Fruit fly (Drosophila melanogaster) whole organism, wandering third instar larva: ENCODE measurements around the gene CG7675.
A peak's percentile ranks its signal among the peaks of the same experiment; 100 is the strongest.

Experiments
- CG32264 ChIP-seq: fragments of 200-800 bp; sonication (Bioruptor generic); optimal IDR thresholded peaks from 2 replicates; lab custom pipeline; 2016; ENCODE audit warnings: missing biosample characterization, missing genetic modification characterization
- CG9705 ChIP-seq: fragments of 200-800 bp; sonication (Bioruptor generic); optimal IDR thresholded peaks from 2 replicates; lab custom pipeline; 2018; ENCODE audit warnings: missing biosample characterization, mild to moderate bottlenecking, missing genetic modification characterization
- Dfd ChIP-seq: fragments of >200 bp; optimal IDR thresholded peaks from 2 replicates; lab custom pipeline; 2017; ENCODE audit warnings: missing biosample characterization, missing genetic modification characterization
- GATAd ChIP-seq: sonication (Bioruptor generic); optimal IDR thresholded peaks from 2 replicates; lab custom pipeline; 2016; ENCODE audit warnings: missing biosample characterization, missing genetic modification characterization
- HLH106 ChIP-seq: fragments of 200-800 bp; optimal IDR thresholded peaks from 3 replicates; lab custom pipeline; 2019; ENCODE audit warnings: missing biosample characterization, mild to moderate bottlenecking, missing genetic modification characterization, moderate library complexity
- Hnf4 ChIP-seq: fragments of 200-800 bp; sonication (Bioruptor generic); optimal IDR thresholded peaks from 2 replicates; lab custom pipeline; 2016; ENCODE audit warnings: missing biosample characterization, mild to moderate bottlenecking, missing genetic modification characterization
- Hr78 ChIP-seq: fragments of >200 bp; optimal IDR thresholded peaks from 2 replicates; lab custom pipeline; 2017; ENCODE audit warnings: missing biosample characterization, missing genetic modification characterization
- Hr83 ChIP-seq: fragments of 200-300 bp; sonication (Bioruptor generic); optimal IDR thresholded peaks from 2 replicates; lab custom pipeline; 2016; ENCODE audit warnings: missing biosample characterization, mild to moderate bottlenecking, missing genetic modification characterization, moderate library complexity; ENCODE audit not compliant: poor library complexity, severe bottlenecking
- Jra ChIP-seq: sonication (Bioruptor generic); optimal IDR thresholded peaks from 2 replicates; lab custom pipeline; 2016; ENCODE audit warnings: missing biosample characterization, missing genetic modification characterization
- Mio ChIP-seq: sonication (Bioruptor generic); optimal IDR thresholded peaks from 2 replicates; lab custom pipeline; 2016; ENCODE audit warnings: missing biosample characterization, missing genetic modification characterization
- Myc ChIP-seq: fragments of >200 bp; optimal IDR thresholded peaks from 2 replicates; lab custom pipeline; 2017
- N ChIP-seq: fragments of >200 bp; optimal IDR thresholded peaks from 2 replicates; lab custom pipeline; 2018; ENCODE audit warnings: missing biosample characterization, missing external identifiers, missing genetic modification characterization
- OdsH ChIP-seq: fragments of 200-800 bp; sonication (Bioruptor generic); optimal IDR thresholded peaks from 2 replicates; lab custom pipeline; 2016; ENCODE audit warnings: missing biosample characterization, mild to moderate bottlenecking, missing genetic modification characterization
- br ChIP-seq: fragments of 200-800 bp; sonication (Bioruptor generic); optimal IDR thresholded peaks from 2 replicates; lab custom pipeline; 2016; ENCODE audit warnings: missing biosample characterization, missing genetic modification characterization
- brk ChIP-seq: fragments of 200-800 bp; sonication (Bioruptor generic); optimal IDR thresholded peaks from 2 replicates; lab custom pipeline; 2016; ENCODE audit warnings: missing biosample characterization, mild to moderate bottlenecking, missing genetic modification characterization
- dl ChIP-seq, 2 experiments: fragments of 175-275, 200-275 bp in 1 of 2; fragments of 200-275 bp in 1 of 2; sonication (Bioruptor generic); optimal IDR thresholded peaks; lab custom pipeline; 2018; ENCODE audit warnings: mild to moderate bottlenecking in 2 of 2, missing biosample characterization in 2 of 2, missing genetic modification characterization in 2 of 2, moderate library complexity in 2 of 2; ENCODE audit not compliant: partially characterized antibody in 2 of 2, insufficient read depth in 1 of 2
- dmrt93B ChIP-seq: fragments of 200-800 bp; sonication (Bioruptor generic); optimal IDR thresholded peaks from 2 replicates; lab custom pipeline; 2018; ENCODE audit warnings: missing biosample characterization, mild to moderate bottlenecking, missing genetic modification characterization
- dsf ChIP-seq: sonication (Bioruptor generic); optimal IDR thresholded peaks from 2 replicates; lab custom pipeline; 2016; ENCODE audit warnings: missing biosample characterization, missing genetic modification characterization, borderline replicate concordance
- ey ChIP-seq: fragments of 200-800 bp; sonication (Bioruptor generic); optimal IDR thresholded peaks from 2 replicates; lab custom pipeline; 2016; ENCODE audit warnings: missing biosample characterization, missing genetic modification characterization
- foxo ChIP-seq, 2 experiments: fragments of 200-800 bp; sonication (Bioruptor generic); optimal IDR thresholded peaks; 2 replicates in 1 of 2; 3 replicates in 1 of 2; lab custom pipeline; 2016 to 2017; ENCODE audit warnings: missing biosample characterization in 2 of 2, missing genetic modification characterization in 2 of 2
- fru ChIP-seq: fragments of 200-800 bp; sonication (Bioruptor generic); optimal IDR thresholded peaks from 3 replicates; lab custom pipeline; 2016; ENCODE audit warnings: missing biosample characterization, mild to moderate bottlenecking, missing genetic modification characterization
- h ChIP-seq: fragments of 200-800 bp; sonication (Bioruptor generic); optimal IDR thresholded peaks from 3 replicates; lab custom pipeline; 2016; ENCODE audit warnings: missing biosample characterization, mild to moderate bottlenecking, missing genetic modification characterization
- jim ChIP-seq: fragments of 175-275, 200-325 bp; sonication (Bioruptor generic); optimal IDR thresholded peaks from 2 replicates; lab custom pipeline; 2016; ENCODE audit warnings: missing biosample characterization, mild to moderate bottlenecking, missing genetic modification characterization
- lola ChIP-seq: fragments of >200 bp; optimal IDR thresholded peaks from 2 replicates; lab custom pipeline; 2017; ENCODE audit warnings: missing biosample characterization, missing genetic modification characterization
- pan ChIP-seq: fragments of >200 bp; optimal IDR thresholded peaks from 2 replicates; lab custom pipeline; 2017
- psq ChIP-seq: fragments of 200-800 bp; sonication (Bioruptor generic); optimal IDR thresholded peaks from 3 replicates; lab custom pipeline; 2017; ENCODE audit warnings: missing biosample characterization, mild to moderate bottlenecking, missing genetic modification characterization, moderate library complexity
- rgr ChIP-seq: fragments of 200-800 bp; sonication (Bioruptor generic); optimal IDR thresholded peaks from 3 replicates; lab custom pipeline; 2016; ENCODE audit warnings: missing biosample characterization, mild to moderate bottlenecking, missing genetic modification characterization
- sv ChIP-seq: fragments of 200-800 bp; sonication (Bioruptor generic); optimal IDR thresholded peaks from 3 replicates; lab custom pipeline; 2016; ENCODE audit warnings: missing biosample characterization, missing genetic modification characterization
- tai ChIP-seq: sonication (Bioruptor generic); optimal IDR thresholded peaks from 2 replicates; lab custom pipeline; 2016; ENCODE audit warnings: missing biosample characterization, missing genetic modification characterization
- usp ChIP-seq: fragments of >200 bp; optimal IDR thresholded peaks from 2 replicates; lab custom pipeline; 2017; ENCODE audit warnings: missing biosample characterization, missing genetic modification characterization
- woc ChIP-seq: sonication (Bioruptor generic); optimal IDR thresholded peaks from 2 replicates; lab custom pipeline; 2016; ENCODE audit warnings: missing biosample characterization, mild to moderate bottlenecking, missing genetic modification characterization

The CG7675 gene

DNA sequence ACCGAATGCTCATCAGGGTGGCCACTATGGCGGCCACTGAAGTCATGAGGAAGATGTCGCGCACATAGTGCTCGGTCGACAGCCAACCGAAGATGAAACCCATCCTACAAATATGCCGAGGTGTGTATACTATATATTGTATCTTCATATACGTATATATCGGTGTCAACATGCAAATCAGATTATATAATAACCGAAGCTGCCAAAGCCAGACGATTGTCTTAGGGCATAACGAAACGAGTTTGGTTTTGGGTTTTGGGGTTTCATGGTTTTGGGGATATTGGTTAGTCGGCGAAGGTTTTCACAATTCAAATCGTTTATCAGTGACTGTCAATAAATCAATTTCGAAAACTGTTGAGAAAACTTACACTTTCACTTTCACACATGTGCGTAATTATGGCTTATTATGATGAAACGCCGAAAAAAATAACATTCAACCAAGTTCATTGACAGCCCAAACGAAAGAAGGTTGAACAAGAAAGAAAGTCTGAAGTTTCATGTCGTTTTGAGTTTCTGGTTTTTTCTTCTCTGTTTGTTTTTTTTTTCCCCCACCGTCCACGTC is 646 bp downstream of the CG7675 start:
- TF ChIP-seq Myc (lab: Kevin White, UChicago), result no peak
- no peak for TF ChIP-seq sv (GFP tag; lab: Kevin White, UChicago)
- TF ChIP-seq dmrt93B (GFP tag; lab: Kevin White, UChicago), result no peak
- no peak for TF ChIP-seq pan (lab: Kevin White, UChicago)
- TF ChIP-seq Hr78 (GFP tag; lab: Kevin White, UChicago), result no peak
- no peak for TF ChIP-seq lola (GFP tag; lab: Kevin White, UChicago)
- no peak for TF ChIP-seq jim
- TF ChIP-seq rgr, result no peak
- TF ChIP-seq woc (GFP tag; lab: Kevin White, UChicago), result no peak
- TF ChIP-seq br (GFP tag; lab: Kevin White, UChicago), result no peak
- TF ChIP-seq GATAd, result no peak
- no peak for TF ChIP-seq usp (GFP tag; lab: Kevin White, UChicago)
- TF ChIP-seq fru (GFP tag; lab: Kevin White, UChicago), result no peak
- no peak for TF ChIP-seq Dfd (GFP tag; lab: Kevin White, UChicago)
- TF ChIP-seq h (GFP tag; lab: Kevin White, UChicago), result no peak
- TF ChIP-seq N (GFP tag; lab: Kevin White, UChicago), result no peak
- no peak for TF ChIP-seq brk (GFP tag; lab: Kevin White, UChicago)
- no peak for TF ChIP-seq Mio
- no peak for TF ChIP-seq OdsH (GFP tag; lab: Kevin White, UChicago)

DNA sequence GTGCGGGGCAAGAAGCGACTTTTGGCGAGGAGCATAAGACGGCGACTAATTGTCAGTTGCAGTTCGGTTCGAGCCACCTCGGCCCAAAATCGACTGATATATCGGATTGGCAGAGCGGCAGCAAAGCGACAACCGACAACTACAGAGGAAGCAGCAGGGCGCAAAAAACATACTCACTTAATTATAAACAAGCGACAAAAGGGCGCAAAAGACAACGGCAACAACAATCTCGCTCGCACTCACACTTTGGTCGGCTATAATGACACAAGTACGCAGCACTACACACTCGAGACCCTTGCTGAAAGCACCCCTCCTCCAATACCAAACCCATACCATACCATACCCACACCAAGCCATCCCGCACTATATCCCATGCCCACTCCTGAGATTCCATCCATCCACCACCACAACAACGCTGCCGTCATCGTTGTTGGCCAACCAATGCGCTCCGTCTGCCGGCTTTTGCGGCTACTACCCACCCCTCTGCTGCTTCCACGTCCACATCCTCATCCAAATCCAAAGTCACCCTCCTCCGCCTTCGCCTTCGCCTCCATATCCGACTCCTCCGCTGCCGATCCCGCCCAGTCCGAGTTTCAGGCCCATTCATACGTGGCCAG is 8.2 kb downstream of the CG7675 start, which contains the start of gene gl:
gl (minus strand) TSS at position 51 of the 617 bp plus-strand sequence.
- TF ChIP-seq tai (GFP tag; lab: Kevin White, UChicago) (no peak), Hr83 (peak; percentile 9)

DNA sequence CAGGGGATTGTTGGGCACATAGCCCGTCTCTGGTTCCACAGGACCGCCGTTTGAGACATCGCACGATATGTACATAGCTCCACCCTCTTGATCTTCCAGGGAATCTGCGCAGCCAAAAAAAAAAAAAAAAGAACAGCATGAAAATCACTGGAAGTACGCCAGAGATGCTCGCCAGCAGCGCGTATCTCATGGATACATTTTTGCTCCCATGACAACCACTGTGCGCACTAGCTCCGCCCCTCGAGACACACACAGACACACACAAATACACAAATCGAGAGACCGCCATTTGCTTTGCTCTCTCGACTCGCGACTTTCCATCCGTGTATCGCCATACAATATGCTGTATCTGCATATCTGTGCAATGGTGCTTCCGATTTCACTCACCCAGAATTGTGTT is 9.6 kb downstream of the CG7675 start:
- TF ChIP-seq GATAd (no peak), rgr (peak; percentile 4), woc (GFP tag; lab: Kevin White, UChicago) (peak; percentile 5), foxo (GFP tag; optimal IDR thresholded peaks at IDR 0.05; lab: Kevin White, UChicago) (peak in 1 of 2 experiments; percentile 5), dl (GFP tag; optimal IDR thresholded peaks at IDR 0.05; lab: Kevin White, UChicago; ENCODE audit: insufficient read depth in 1 of 2, partially characterized antibody in 2 of 2) (no peak)

DNA sequence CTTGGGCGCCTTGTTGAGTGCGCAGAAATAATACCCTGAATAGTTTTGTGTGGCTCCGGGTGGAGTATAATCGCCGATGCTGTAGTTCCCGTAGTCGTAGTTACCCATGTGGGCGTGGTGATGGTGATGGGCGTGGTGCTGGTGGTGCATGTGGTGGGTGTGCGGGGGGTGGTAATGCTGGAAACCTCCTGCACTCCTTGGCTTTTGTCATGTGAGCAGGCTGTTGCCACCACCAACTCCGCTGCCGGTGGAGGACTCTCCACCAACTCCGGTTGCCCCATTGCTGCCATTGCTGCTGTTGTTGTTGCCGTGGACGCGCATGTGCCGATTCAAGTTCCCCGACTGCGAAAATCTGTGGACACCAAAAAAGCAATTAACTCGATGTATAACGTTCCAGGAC is 12.4 kb downstream of the CG7675 start:
- TF ChIP-seq HLH106, result no peak
- TF ChIP-seq Hr83, result no peak
- TF ChIP-seq Dfd (GFP tag; lab: Kevin White, UChicago), result no peak
- TF ChIP-seq GATAd, result no peak
- no peak for TF ChIP-seq ey (GFP tag; lab: Kevin White, UChicago)
- TF ChIP-seq CG32264, result no peak
- no peak for TF ChIP-seq foxo (GFP tag; optimal IDR thresholded peaks at IDR 0.05; lab: Kevin White, UChicago)
- no peak for TF ChIP-seq psq
- no peak for TF ChIP-seq dl (GFP tag; optimal IDR thresholded peaks at IDR 0.05; lab: Kevin White, UChicago; ENCODE audit: insufficient read depth in 1 of 2, partially characterized antibody in 2 of 2)
- TF ChIP-seq Hnf4, result no peak
- no peak for TF ChIP-seq jim
- TF ChIP-seq Mio, result no peak
- TF ChIP-seq fru (GFP tag; lab: Kevin White, UChicago), result no peak
- TF ChIP-seq usp (GFP tag; lab: Kevin White, UChicago), result no peak
- no peak for TF ChIP-seq Jra (GFP tag; lab: Kevin White, UChicago)
- TF ChIP-seq Hr78 (GFP tag; lab: Kevin White, UChicago), result no peak

DNA sequence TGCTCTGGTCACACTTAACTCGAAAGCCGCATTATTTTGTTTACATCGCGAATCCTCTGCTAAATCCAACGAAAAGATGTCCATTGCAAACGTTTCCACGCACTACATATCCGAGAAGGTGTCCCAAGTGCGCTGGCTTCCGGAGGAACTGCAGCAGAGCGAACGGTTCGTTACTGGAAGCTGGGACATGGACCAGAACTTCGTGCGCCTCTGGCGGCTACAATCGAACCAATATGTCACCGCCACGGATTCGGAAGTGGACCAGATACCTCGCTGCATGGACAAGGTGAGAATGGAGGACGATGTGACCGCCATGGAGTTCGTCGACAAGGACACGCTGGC is 14.4 kb downstream of the CG7675 start:
- TF ChIP-seq pan (lab: Kevin White, UChicago), result no peak
- no peak for TF ChIP-seq GATAd
- TF ChIP-seq dsf (GFP tag; lab: Kevin White, UChicago), result no peak
- no peak for TF ChIP-seq CG9705 (GFP tag; lab: Kevin White, UChicago)
